Worm (Caenorhabditis elegans) whole organism, late embryonic: ENCODE measurements around the gene C14C6.3.

Experiments used
- C08G9.2 ChIP-seq: sonication (generic microtip); optimal IDR thresholded peaks from 2 replicates; lab custom pipeline; 2016; ENCODE audit warnings: mild to moderate bottlenecking, missing genetic modification characterization, moderate library complexity, missing compliant biosample characterization
- Y22D7AL.16 ChIP-seq: sonication (generic microtip); optimal IDR thresholded peaks from 2 replicates; lab custom pipeline; 2016; ENCODE audit warnings: missing genetic modification characterization, missing compliant biosample characterization
- ahr-1 ChIP-seq: sonication (generic microtip); optimal IDR thresholded peaks from 2 replicates; lab custom pipeline; 2016; ENCODE audit warnings: missing genetic modification characterization, missing compliant biosample characterization
- ceh-14 ChIP-seq: sonication (generic microtip); optimal IDR thresholded peaks from 2 replicates; lab custom pipeline; 2016; ENCODE audit warnings: missing genotype, missing genetic modification characterization, missing compliant biosample characterization
- ceh-18 ChIP-seq: sonication (generic microtip); optimal IDR thresholded peaks from 2 replicates; lab custom pipeline; 2016; ENCODE audit warnings: missing genetic modification characterization, missing compliant biosample characterization
- ceh-2 ChIP-seq: sonication (generic microtip); optimal IDR thresholded peaks from 2 replicates; lab custom pipeline; 2016; ENCODE audit warnings: missing genotype, missing genetic modification characterization, missing compliant biosample characterization
- ceh-30 ChIP-seq: fragments of 150-350 bp; optimal IDR thresholded peaks from 2 replicates; lab custom pipeline; 2014; ENCODE audit warnings: missing biosample characterization, missing genetic modification characterization
- ceh-31 ChIP-seq: sonication (generic microtip); optimal IDR thresholded peaks from 2 replicates; lab custom pipeline; 2016; ENCODE audit warnings: missing genetic modification characterization, missing compliant biosample characterization
- ceh-34 ChIP-seq: sonication (generic microtip); optimal IDR thresholded peaks from 2 replicates; lab custom pipeline; 2016; ENCODE audit warnings: mild to moderate bottlenecking, missing genetic modification characterization, missing compliant biosample characterization
- ceh-6 ChIP-seq: fragments of 200-800 bp; sonication (Bioruptor generic); optimal IDR thresholded peaks from 2 replicates; lab custom pipeline; 2018; ENCODE audit warnings: mild to moderate bottlenecking, missing genetic modification characterization, missing compliant biosample characterization
- ceh-9 ChIP-seq: sonication (generic microtip); optimal IDR thresholded peaks from 2 replicates; lab custom pipeline; 2016; ENCODE audit warnings: mild to moderate bottlenecking, missing genetic modification characterization, inconsistent platforms, missing compliant biosample characterization
- che-1 ChIP-seq: sonication (generic microtip); optimal IDR thresholded peaks from 2 replicates; lab custom pipeline; 2016; ENCODE audit warnings: mild to moderate bottlenecking, missing genetic modification characterization, missing compliant biosample characterization
- dmd-4 ChIP-seq: sonication (generic microtip); optimal IDR thresholded peaks from 2 replicates; lab custom pipeline; 2016; ENCODE audit warnings: borderline replicate concordance, missing genetic modification characterization, missing compliant biosample characterization
- dve-1 ChIP-seq: sonication (generic microtip); optimal IDR thresholded peaks from 2 replicates; lab custom pipeline; 2017; ENCODE audit warnings: antibody characterized with exemption, mild to moderate bottlenecking, missing genetic modification characterization, missing compliant biosample characterization
- elt-2 ChIP-seq: sonication (generic microtip); optimal IDR thresholded peaks from 2 replicates; lab custom pipeline; 2016; ENCODE audit warnings: missing genetic modification reagents, missing genetic modification characterization, missing compliant biosample characterization
- eyg-1 ChIP-seq: sonication (generic microtip); optimal IDR thresholded peaks from 2 replicates; lab custom pipeline; 2016; ENCODE audit warnings: missing genotype, missing genetic modification characterization, missing compliant biosample characterization
- fkh-10 ChIP-seq: fragments of 150-350 bp; optimal IDR thresholded peaks from 2 replicates; lab custom pipeline; 2014; ENCODE audit warnings: missing biosample characterization, missing genetic modification reagents, missing genetic modification characterization
- fkh-6 ChIP-seq: sonication (generic microtip); optimal IDR thresholded peaks from 2 replicates; lab custom pipeline; 2016; ENCODE audit warnings: missing genetic modification characterization, missing compliant biosample characterization
- gmeb-2 ChIP-seq: sonication (generic microtip); optimal IDR thresholded peaks from 2 replicates; lab custom pipeline; 2016; ENCODE audit warnings: missing genetic modification characterization, inconsistent platforms, missing compliant biosample characterization
- hlh-30 ChIP-seq: sonication (generic microtip); optimal IDR thresholded peaks from 2 replicates; lab custom pipeline; 2017; ENCODE audit warnings: antibody characterized with exemption, missing genetic modification characterization, missing compliant biosample characterization; ENCODE audit not compliant: insufficient read depth
- lim-6 ChIP-seq: sonication (generic microtip); optimal IDR thresholded peaks from 2 replicates; lab custom pipeline; 2016; ENCODE audit warnings: missing genetic modification characterization, missing compliant biosample characterization
- mec-3 ChIP-seq: sonication (generic microtip); optimal IDR thresholded peaks from 2 replicates; lab custom pipeline; 2016; ENCODE audit warnings: borderline replicate concordance, missing genetic modification characterization, missing compliant biosample characterization
- nfya-1 ChIP-seq: sonication (generic microtip); optimal IDR thresholded peaks from 2 replicates; lab custom pipeline; 2017; ENCODE audit warnings: missing genetic modification characterization, mild to moderate bottlenecking, missing compliant biosample characterization, antibody characterized with exemption, moderate library complexity
- nhr-11 ChIP-seq: fragments of 150-350 bp; optimal IDR thresholded peaks from 2 replicates; lab custom pipeline; 2014; ENCODE audit warnings: missing biosample characterization, missing genetic modification characterization
- pag-3 ChIP-seq: sonication (generic microtip); optimal IDR thresholded peaks from 2 replicates; lab custom pipeline; 2016; ENCODE audit warnings: missing compliant biosample characterization, missing genetic modification characterization, borderline replicate concordance
- pat-9 ChIP-seq: fragments of 200-800 bp; sonication (Bioruptor generic); optimal IDR thresholded peaks from 2 replicates; lab custom pipeline; 2018; ENCODE audit warnings: mild to moderate bottlenecking, missing genetic modification characterization, moderate library complexity, missing compliant biosample characterization
- pha-2 ChIP-seq: sonication (generic microtip); optimal IDR thresholded peaks from 2 replicates; lab custom pipeline; 2017; ENCODE audit warnings: mild to moderate bottlenecking, missing genetic modification characterization, missing compliant biosample characterization
- pha-4 ChIP-seq: fragments of 150-350 bp; optimal IDR thresholded peaks from 2 replicates; lab custom pipeline; 2018; ENCODE audit warnings: missing biosample characterization, missing genetic modification reagents, missing genetic modification characterization
- pros-1 ChIP-seq: fragments of 150-350 bp; optimal IDR thresholded peaks from 2 replicates; lab custom pipeline; 2014; ENCODE audit warnings: missing biosample characterization, missing genetic modification reagents, missing genetic modification characterization
- rnt-1 ChIP-seq: sonication (generic microtip); optimal IDR thresholded peaks from 2 replicates; lab custom pipeline; 2016; ENCODE audit warnings: missing genetic modification characterization, missing compliant biosample characterization
- sdc-2 ChIP-seq: sonication (generic microtip); optimal IDR thresholded peaks from 2 replicates; lab custom pipeline; 2016; ENCODE audit warnings: missing genotype, missing genetic modification characterization, missing compliant biosample characterization
- sox-2 ChIP-seq: fragments of 200-800 bp; sonication (Bioruptor generic); IDR thresholded peaks from 2 replicates; pipeline ENCODE4 v1.3.6; 2022; ENCODE audit warnings: missing genetic modification reagents, missing genetic modification characterization, missing compliant biosample characterization
- sox-4 ChIP-seq: sonication (generic microtip); optimal IDR thresholded peaks from 2 replicates; lab custom pipeline; 2017; ENCODE audit warnings: mild to moderate bottlenecking, missing genetic modification characterization, inconsistent platforms, missing compliant biosample characterization
- tbx-2 ChIP-seq: sonication (generic microtip); optimal IDR thresholded peaks from 2 replicates; lab custom pipeline; 2016; ENCODE audit warnings: missing genetic modification characterization, missing compliant biosample characterization
- tbx-7 ChIP-seq: sonication (generic microtip); optimal IDR thresholded peaks from 2 replicates; lab custom pipeline; 2016; ENCODE audit warnings: missing genotype, missing genetic modification characterization, missing compliant biosample characterization
- ttx-3 ChIP-seq: sonication (generic microtip); optimal IDR thresholded peaks from 2 replicates; lab custom pipeline; 2016; ENCODE audit warnings: missing genetic modification reagents, missing genetic modification characterization, missing compliant biosample characterization
- unc-86 ChIP-seq: sonication (generic microtip); optimal IDR thresholded peaks from 2 replicates; lab custom pipeline; 2016; ENCODE audit warnings: missing genetic modification characterization, missing compliant biosample characterization
- zip-5 ChIP-seq: sonication (generic microtip); optimal IDR thresholded peaks from 2 replicates; lab custom pipeline; 2016; ENCODE audit warnings: missing genetic modification characterization, missing compliant biosample characterization
- ztf-16 ChIP-seq: sonication (generic microtip); optimal IDR thresholded peaks from 2 replicates; lab custom pipeline; 2017; ENCODE audit warnings: missing genetic modification characterization, missing compliant biosample characterization

Gene C14C6.3

DNA sequence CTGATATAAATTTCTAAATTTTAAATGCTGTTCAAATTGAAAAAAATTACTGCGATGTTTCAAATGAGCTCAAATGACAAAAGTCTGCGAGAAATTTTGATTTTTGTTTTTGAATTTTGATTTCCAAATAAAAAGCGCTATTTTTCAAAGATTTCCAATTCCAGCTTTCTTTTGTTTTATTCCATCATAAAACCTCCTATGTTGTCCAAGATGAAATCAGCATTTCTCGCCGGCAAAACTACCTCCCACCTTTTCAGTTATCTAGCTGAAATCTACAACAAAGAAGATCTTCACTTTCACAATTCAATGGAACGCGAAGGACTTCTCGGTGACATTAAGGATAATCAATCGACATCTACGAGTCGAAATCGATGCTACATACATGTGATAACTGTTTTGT lies 35.7 kb downstream of the C14C6.3 start, which contains the start of gene K06H6.4:
Gene K06H6.4, plus strand, starts transcription at position 301 of the 400 bp plus-strand sequence.
- TF ChIP-seq sox-2 (GFP tag; lab: Robert Waterston, UW), result no peak
- no peak for TF ChIP-seq pag-3 (tag; lab: Kevin White, UChicago)
- no peak for TF ChIP-seq ceh-9 (tag; lab: Kevin White, UChicago)

ce11 chrV:581616-582015 lies 38.3 kb downstream of the C14C6.3 start, which contains the start of gene nstp-7:
TSS of gene nstp-7 (plus strand) at chrV:581916.
- TF ChIP-seq pha-4 (tag; lab: Kevin White, UChicago), result no peak
- no peak for TF ChIP-seq elt-2 (tag; lab: Kevin White, UChicago)
- TF ChIP-seq unc-86 (tag; lab: Kevin White, UChicago), result no peak
- no peak for TF ChIP-seq Y22D7AL.16 (tag; lab: Kevin White, UChicago)
- TF ChIP-seq gmeb-2 (tag; lab: Kevin White, UChicago), result no peak
- no peak for TF ChIP-seq ahr-1 (tag; lab: Kevin White, UChicago)
- TF ChIP-seq ceh-6 (GFP tag; lab: Kevin White, UChicago), result no peak
- no peak for TF ChIP-seq dmd-4 (tag; lab: Kevin White, UChicago)
- no peak for TF ChIP-seq pros-1

DNA sequence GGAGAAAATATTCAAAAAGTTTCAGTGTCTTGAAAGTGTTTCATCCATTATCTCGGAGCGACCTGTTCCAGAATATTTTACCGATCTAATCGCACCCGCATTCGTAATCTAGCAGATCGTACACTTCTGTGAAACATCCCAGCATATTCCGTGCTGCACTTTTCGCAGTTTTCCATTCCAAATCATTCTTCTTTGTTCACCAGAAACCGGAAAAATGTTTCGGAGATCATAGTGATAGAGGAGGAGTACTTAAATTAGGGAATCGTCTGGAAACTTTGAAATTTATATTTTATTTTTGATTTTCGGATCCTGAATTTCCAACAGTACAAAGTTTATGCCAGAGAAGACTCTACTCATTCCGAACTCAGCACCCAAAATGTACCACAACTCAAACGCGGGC lies 42.2 kb downstream of the C14C6.3 start, which contains the start of gene K06H6.2:
Gene K06H6.2, plus strand, starts transcription at position 301 of the 400 bp plus-strand sequence.
- TF ChIP-seq tbx-2 (no peak), ceh-30 (tag; lab: Kevin White, UChicago) (no peak), mec-3 (tag; lab: Kevin White, UChicago) (no peak), ceh-14 (tag; lab: Kevin White, UChicago) (no peak), zip-5 (tag; lab: Kevin White, UChicago) (no peak), elt-2 (tag; lab: Kevin White, UChicago) (no peak), ztf-16 (no peak), lim-6 (no peak), C08G9.2 (tag; lab: Kevin White, UChicago) (no peak), nhr-11 (tag; lab: Kevin White, UChicago) (no peak), fkh-10 (no peak), pat-9 (tag; lab: Kevin White, UChicago) (no peak)

- TF ChIP-seq ceh-18 (tag; lab: Kevin White, UChicago), result no peak
- TF ChIP-seq sdc-2, result no peak
- TF ChIP-seq pha-2 (tag; lab: Kevin White, UChicago), result no peak
- no peak for TF ChIP-seq ceh-34
- TF ChIP-seq fkh-6 (tag; lab: Kevin White, UChicago), result no peak
- TF ChIP-seq dve-1 (tag; lab: Kevin White, UChicago), result no peak
- TF ChIP-seq nfya-1 (tag; lab: Kevin White, UChicago), result no peak
- TF ChIP-seq zip-5 (tag; lab: Kevin White, UChicago), result no peak
- TF ChIP-seq tbx-7 (tag; lab: Kevin White, UChicago), result no peak
- TF ChIP-seq rnt-1 (tag; lab: Kevin White, UChicago), result no peak
- TF ChIP-seq ttx-3 (tag; lab: Kevin White, UChicago), result no peak
- no peak for TF ChIP-seq ceh-2
- TF ChIP-seq C08G9.2 (tag; lab: Kevin White, UChicago), result no peak
- no peak for TF ChIP-seq eyg-1 (tag; lab: Kevin White, UChicago)
- no peak for TF ChIP-seq ceh-31
These were observed 44.5 kb downstream of the C14C6.3 start, which contains the start of gene K06H6.1 for ce11 chrV:587818-588217. TSS of gene K06H6.1 (plus strand) at chrV:588118.

- TF ChIP-seq nfya-1 (tag; lab: Kevin White, UChicago) (no peak), hlh-30 (tag; lab: Kevin White, UChicago) (no peak), ztf-16 (no peak), che-1 (tag; lab: Kevin White, UChicago) (no peak), gmeb-2 (tag; lab: Kevin White, UChicago) (no peak), sox-4 (tag; lab: Kevin White, UChicago) (no peak), C08G9.2 (tag; lab: Kevin White, UChicago) (no peak)
- TF ChIP-seq, all 69 proteins: peak for 0
These were observed 46.9 kb downstream of the C14C6.3 start, which contains the start of gene ZK488.6 for ce11 chrV:590182-590581. TSS of gene ZK488.6 (plus strand) at chrV:590482.
